Worm (Caenorhabditis elegans) whole organism, late embryonic: ENCODE data around the gene R11H6.5.

ENCODE experiments used
- C08G9.2 ChIP-seq: sonication (generic microtip); optimal IDR thresholded peaks from 2 replicates; lab custom pipeline; 2016; ENCODE audit warnings: mild to moderate bottlenecking, missing genetic modification characterization, moderate library complexity, missing compliant biosample characterization
- C38D4.7 ChIP-seq: fragments of 200-800 bp; sonication (Bioruptor generic); optimal IDR thresholded peaks from 2 replicates; lab custom pipeline; 2018; ENCODE audit warnings: mild to moderate bottlenecking, missing genetic modification characterization, moderate library complexity, missing compliant biosample characterization
- K02D7.2 ChIP-seq: sonication (generic microtip); optimal IDR thresholded peaks from 2 replicates; lab custom pipeline; 2017; ENCODE audit warnings: mild to moderate bottlenecking, missing genetic modification characterization, missing compliant biosample characterization
- K09A11.1 ChIP-seq: sonication (generic microtip); optimal IDR thresholded peaks from 2 replicates; lab custom pipeline; 2017; ENCODE audit warnings: antibody characterized with exemption, mild to moderate bottlenecking, missing genetic modification characterization, missing compliant biosample characterization; ENCODE audit not compliant: insufficient read depth
- Y22D7AL.16 ChIP-seq: sonication (generic microtip); optimal IDR thresholded peaks from 2 replicates; lab custom pipeline; 2016; ENCODE audit warnings: missing genetic modification characterization, missing compliant biosample characterization
- ceh-14 ChIP-seq: sonication (generic microtip); optimal IDR thresholded peaks from 2 replicates; lab custom pipeline; 2016; ENCODE audit warnings: missing genotype, missing genetic modification characterization, missing compliant biosample characterization
- ceh-18 ChIP-seq: sonication (generic microtip); optimal IDR thresholded peaks from 2 replicates; lab custom pipeline; 2016; ENCODE audit warnings: missing genetic modification characterization, missing compliant biosample characterization
- ceh-19 ChIP-seq: fragments of 200-800 bp; sonication (Bioruptor generic); optimal IDR thresholded peaks from 2 replicates; lab custom pipeline; 2018; ENCODE audit warnings: mild to moderate bottlenecking, missing genetic modification characterization, missing compliant biosample characterization
- ceh-30 ChIP-seq: fragments of 150-350 bp; optimal IDR thresholded peaks from 2 replicates; lab custom pipeline; 2014; ENCODE audit warnings: missing biosample characterization, missing genetic modification characterization
- ceh-31 ChIP-seq: sonication (generic microtip); optimal IDR thresholded peaks from 2 replicates; lab custom pipeline; 2016; ENCODE audit warnings: missing genetic modification characterization, missing compliant biosample characterization
- ceh-34 ChIP-seq: sonication (generic microtip); optimal IDR thresholded peaks from 2 replicates; lab custom pipeline; 2016; ENCODE audit warnings: mild to moderate bottlenecking, missing genetic modification characterization, missing compliant biosample characterization
- ceh-45 ChIP-seq: fragments of 200-800 bp; sonication (Bioruptor generic); IDR thresholded peaks from 2 replicates; pipeline ENCODE4 v1.3.6; 2022; ENCODE audit warnings: missing genetic modification reagents, missing genetic modification characterization, missing compliant biosample characterization
- ceh-48 ChIP-seq: sonication (generic microtip); optimal IDR thresholded peaks from 2 replicates; lab custom pipeline; 2016; ENCODE audit warnings: missing genetic modification characterization, inconsistent platforms, missing compliant biosample characterization
- ceh-6 ChIP-seq: fragments of 200-800 bp; sonication (Bioruptor generic); optimal IDR thresholded peaks from 2 replicates; lab custom pipeline; 2018; ENCODE audit warnings: mild to moderate bottlenecking, missing genetic modification characterization, missing compliant biosample characterization
- ceh-9 ChIP-seq: sonication (generic microtip); optimal IDR thresholded peaks from 2 replicates; lab custom pipeline; 2016; ENCODE audit warnings: mild to moderate bottlenecking, missing genetic modification characterization, inconsistent platforms, missing compliant biosample characterization
- che-1 ChIP-seq: sonication (generic microtip); optimal IDR thresholded peaks from 2 replicates; lab custom pipeline; 2016; ENCODE audit warnings: mild to moderate bottlenecking, missing genetic modification characterization, missing compliant biosample characterization
- dmd-4 ChIP-seq: sonication (generic microtip); optimal IDR thresholded peaks from 2 replicates; lab custom pipeline; 2016; ENCODE audit warnings: borderline replicate concordance, missing genetic modification characterization, missing compliant biosample characterization
- dve-1 ChIP-seq: sonication (generic microtip); optimal IDR thresholded peaks from 2 replicates; lab custom pipeline; 2017; ENCODE audit warnings: antibody characterized with exemption, mild to moderate bottlenecking, missing genetic modification characterization, missing compliant biosample characterization
- elt-2 ChIP-seq: sonication (generic microtip); optimal IDR thresholded peaks from 2 replicates; lab custom pipeline; 2016; ENCODE audit warnings: missing genetic modification reagents, missing genetic modification characterization, missing compliant biosample characterization
- elt-4 ChIP-seq: sonication (generic microtip); optimal IDR thresholded peaks from 2 replicates; lab custom pipeline; 2016; ENCODE audit warnings: missing genetic modification characterization, missing compliant biosample characterization
- fax-1 ChIP-seq: sonication (generic microtip); optimal IDR thresholded peaks from 2 replicates; lab custom pipeline; 2016; ENCODE audit warnings: missing genotype, missing genetic modification characterization, missing compliant biosample characterization
- fkh-10 ChIP-seq: fragments of 150-350 bp; optimal IDR thresholded peaks from 2 replicates; lab custom pipeline; 2014; ENCODE audit warnings: missing biosample characterization, missing genetic modification reagents, missing genetic modification characterization
- gmeb-2 ChIP-seq: sonication (generic microtip); optimal IDR thresholded peaks from 2 replicates; lab custom pipeline; 2016; ENCODE audit warnings: missing genetic modification characterization, inconsistent platforms, missing compliant biosample characterization
- hlh-13 ChIP-seq: fragments of 200-800 bp; sonication (Bioruptor generic); optimal IDR thresholded peaks from 2 replicates; lab custom pipeline; 2018; ENCODE audit warnings: mild to moderate bottlenecking, missing genetic modification characterization, missing compliant biosample characterization
- hlh-15 ChIP-seq: sonication (generic microtip); optimal IDR thresholded peaks from 2 replicates; lab custom pipeline; 2016; ENCODE audit warnings: missing genetic modification characterization, missing compliant biosample characterization
- hlh-30 ChIP-seq: sonication (generic microtip); optimal IDR thresholded peaks from 2 replicates; lab custom pipeline; 2017; ENCODE audit warnings: antibody characterized with exemption, missing genetic modification characterization, missing compliant biosample characterization; ENCODE audit not compliant: insufficient read depth
- lin-11 ChIP-seq: fragments of 200-800 bp; sonication (Bioruptor generic); optimal IDR thresholded peaks from 2 replicates; lab custom pipeline; 2018; ENCODE audit warnings: mild to moderate bottlenecking, missing genetic modification characterization, missing compliant biosample characterization
- nhr-232 ChIP-seq: sonication (generic microtip); optimal IDR thresholded peaks from 2 replicates; lab custom pipeline; 2016; ENCODE audit warnings: missing genetic modification characterization, missing compliant biosample characterization
- odd-2 ChIP-seq: sonication (generic microtip); optimal IDR thresholded peaks from 2 replicates; lab custom pipeline; 2017; ENCODE audit warnings: antibody characterized with exemption, mild to moderate bottlenecking, missing genetic modification characterization, missing compliant biosample characterization
- pat-9 ChIP-seq: fragments of 200-800 bp; sonication (Bioruptor generic); optimal IDR thresholded peaks from 2 replicates; lab custom pipeline; 2018; ENCODE audit warnings: mild to moderate bottlenecking, missing genetic modification characterization, moderate library complexity, missing compliant biosample characterization
- pax-1 ChIP-seq: fragments of 150-350 bp; optimal IDR thresholded peaks from 2 replicates; lab custom pipeline; 2014; ENCODE audit warnings: missing biosample characterization, missing genetic modification characterization
- pha-4 ChIP-seq: fragments of 150-350 bp; optimal IDR thresholded peaks from 2 replicates; lab custom pipeline; 2018; ENCODE audit warnings: missing biosample characterization, missing genetic modification reagents, missing genetic modification characterization
- pqm-1 ChIP-seq: sonication (generic microtip); optimal IDR thresholded peaks from 2 replicates; lab custom pipeline; 2016; ENCODE audit warnings: missing genetic modification characterization, missing compliant biosample characterization
- pros-1 ChIP-seq: fragments of 150-350 bp; optimal IDR thresholded peaks from 2 replicates; lab custom pipeline; 2014; ENCODE audit warnings: missing biosample characterization, missing genetic modification reagents, missing genetic modification characterization
- rnt-1 ChIP-seq: sonication (generic microtip); optimal IDR thresholded peaks from 2 replicates; lab custom pipeline; 2016; ENCODE audit warnings: missing genetic modification characterization, missing compliant biosample characterization
- sdc-2 ChIP-seq: sonication (generic microtip); optimal IDR thresholded peaks from 2 replicates; lab custom pipeline; 2016; ENCODE audit warnings: missing genotype, missing genetic modification characterization, missing compliant biosample characterization
- tbx-2 ChIP-seq: sonication (generic microtip); optimal IDR thresholded peaks from 2 replicates; lab custom pipeline; 2016; ENCODE audit warnings: missing genetic modification characterization, missing compliant biosample characterization
- tbx-7 ChIP-seq: sonication (generic microtip); optimal IDR thresholded peaks from 2 replicates; lab custom pipeline; 2016; ENCODE audit warnings: missing genotype, missing genetic modification characterization, missing compliant biosample characterization
- unc-3 ChIP-seq, 2 experiments: fragments of 200-800 bp in 1 of 2; sonication (Bioruptor generic) in 1 of 2; sonication (generic microtip) in 1 of 2; conservative IDR thresholded peaks in 1 of 2; optimal IDR thresholded peaks in 1 of 2; 2 replicates each; pipeline versions ENCODE4 v1.3.6 to Lab custom; 2016 to 2022; ENCODE audit warnings: missing compliant biosample characterization in 2 of 2, missing genetic modification characterization in 2 of 2, missing genetic modification reagents in 1 of 2
- unc-42 ChIP-seq: sonication (generic microtip); optimal IDR thresholded peaks from 2 replicates; lab custom pipeline; 2016; ENCODE audit warnings: missing genotype, missing genetic modification characterization, missing compliant biosample characterization
- unc-86 ChIP-seq: sonication (generic microtip); optimal IDR thresholded peaks from 2 replicates; lab custom pipeline; 2016; ENCODE audit warnings: missing genetic modification characterization, missing compliant biosample characterization

The R11H6.5 gene

ce11 chrV:14638075-14638474 is 26.1 kb upstream of the R11H6.5 start:
- no peak for TF ChIP-seq elt-4 (tag; lab: Kevin White, UChicago)
- no peak for TF ChIP-seq hlh-13
- no peak for TF ChIP-seq che-1 (tag; lab: Kevin White, UChicago)
- TF ChIP-seq Y22D7AL.16: no peak
- no peak for TF ChIP-seq ceh-34
- no peak for TF ChIP-seq unc-42
- no peak for TF ChIP-seq rnt-1 (tag; lab: Kevin White, UChicago)
- no peak for TF ChIP-seq fax-1 (tag; lab: Kevin White, UChicago)
- TF ChIP-seq dmd-4 (tag; lab: Kevin White, UChicago): no peak
- TF ChIP-seq ceh-31 (tag; lab: Kevin White, UChicago): no peak
- TF ChIP-seq ceh-30: no peak
- no peak for TF ChIP-seq tbx-7 (tag; lab: Kevin White, UChicago)
- no peak for TF ChIP-seq ceh-19 (GFP tag; lab: Kevin White, UChicago)
- TF ChIP-seq, all 69 proteins: peak for 0

DNA sequence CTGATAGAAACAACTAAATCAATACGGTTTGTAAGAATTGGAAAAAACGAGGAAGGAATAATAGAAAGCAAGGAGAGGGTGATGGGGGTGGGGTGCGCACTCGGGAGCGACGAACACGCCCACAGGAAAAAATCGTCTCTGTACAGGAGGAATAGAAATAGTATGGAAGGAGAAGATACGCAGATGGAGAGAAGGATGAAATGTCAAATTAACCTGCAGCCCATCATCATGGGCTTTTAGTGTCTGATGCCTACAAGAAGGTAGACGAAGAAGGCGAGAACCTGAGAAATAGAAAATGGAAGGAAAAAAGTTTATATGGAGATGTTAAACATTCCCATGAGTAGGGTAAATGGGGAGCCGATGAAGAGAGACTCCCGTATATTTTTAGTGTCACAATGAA is 23.1 kb upstream of the R11H6.5 start, which contains the start of gene F43D2.6:
F43D2.6 (minus strand) TSS at position 62 of the 400 bp plus-strand sequence.
- TF ChIP-seq pqm-1 (tag; lab: Kevin White, UChicago): no peak
- no peak for TF ChIP-seq ceh-18 (tag; lab: Kevin White, UChicago)
- TF ChIP-seq pax-1 (tag; lab: Kevin White, UChicago): no peak
- no peak for TF ChIP-seq tbx-7 (tag; lab: Kevin White, UChicago)
- no peak for TF ChIP-seq unc-86
- no peak for TF ChIP-seq K09A11.1 (tag; lab: Kevin White, UChicago)
- TF ChIP-seq C38D4.7 (GFP tag; lab: Kevin White, UChicago): no peak
- no peak for TF ChIP-seq ceh-48 (tag; lab: Kevin White, UChicago)
- no peak for TF ChIP-seq C08G9.2
- no peak for TF ChIP-seq ceh-6
- TF ChIP-seq pha-4 (tag; lab: Kevin White, UChicago): no peak
- TF ChIP-seq ceh-45: no peak
- TF ChIP-seq lin-11 (tag; lab: Kevin White, UChicago): no peak
- no peak for TF ChIP-seq pros-1
- no peak for TF ChIP-seq hlh-13
- TF ChIP-seq pat-9 (tag; lab: Kevin White, UChicago): no peak
- TF ChIP-seq hlh-15 (tag; lab: Kevin White, UChicago): no peak

DNA sequence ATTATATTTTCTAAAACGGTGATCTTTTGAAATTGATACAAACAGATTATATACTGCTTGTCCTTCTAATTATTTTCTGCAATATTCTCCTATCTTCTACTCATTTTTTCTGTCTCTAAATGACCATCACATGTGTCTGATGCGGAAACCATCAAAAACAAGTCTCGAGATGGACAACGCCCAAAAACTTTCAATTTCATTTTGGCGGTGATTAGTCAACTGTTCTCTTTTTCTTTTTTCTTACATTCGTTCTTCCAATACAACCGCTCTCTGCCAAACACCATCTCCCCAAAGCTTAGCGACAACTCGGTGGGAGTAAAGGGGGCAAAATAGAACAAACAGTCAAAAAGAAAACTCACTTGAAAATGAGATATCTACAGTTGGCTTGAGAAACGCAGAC is 21.3 kb upstream of the R11H6.5 start:
- no peak for TF ChIP-seq pax-1 (tag; lab: Kevin White, UChicago)
- TF ChIP-seq ceh-18 (tag; lab: Kevin White, UChicago): no peak
- no peak for TF ChIP-seq sdc-2 (tag; lab: Kevin White, UChicago)
- TF ChIP-seq odd-2 (tag; lab: Kevin White, UChicago): no peak
- TF ChIP-seq elt-2 (tag; lab: Kevin White, UChicago): no peak
- no peak for TF ChIP-seq fkh-10 (GFP tag; lab: Kevin White, UChicago)
- no peak for TF ChIP-seq tbx-2 (tag; lab: Kevin White, UChicago)
- no peak for TF ChIP-seq ceh-48 (tag; lab: Kevin White, UChicago)
- no peak for TF ChIP-seq unc-3 (GFP tag; conservative IDR thresholded peaks at IDR 0.05; lab: Robert Waterston, UW)
- TF ChIP-seq unc-3 (tag; optimal IDR thresholded peaks at IDR 0.05; lab: Kevin White, UChicago): no peak
- TF ChIP-seq gmeb-2 (tag; lab: Kevin White, UChicago): no peak
- TF ChIP-seq che-1 (tag; lab: Kevin White, UChicago): no peak
- TF ChIP-seq K02D7.2 (tag; lab: Kevin White, UChicago): no peak
- no peak for TF ChIP-seq nhr-232
- no peak for TF ChIP-seq ceh-9
- no peak for TF ChIP-seq ceh-14
- no peak for TF ChIP-seq hlh-30
- no peak for TF ChIP-seq dve-1
